Worm (Caenorhabditis elegans) whole organism, L2 larva: ENCODE data around the gene nit-1.

Experiments
- nhr-23 ChIP-seq: fragments of 150-350 bp; optimal IDR thresholded peaks from 2 replicates; lab custom pipeline; 2014; ENCODE audit warnings: missing biosample characterization, missing genetic modification reagents, missing genetic modification characterization
- nhr-237 ChIP-seq: fragments of 150-350 bp; optimal IDR thresholded peaks from 2 replicates; lab custom pipeline; 2014; ENCODE audit warnings: missing biosample characterization, missing genetic modification characterization
- unc-39 ChIP-seq: fragments of 150-350 bp; optimal IDR thresholded peaks from 2 replicates; lab custom pipeline; 2014; ENCODE audit warnings: missing biosample characterization, missing genetic modification characterization

ce11 chrIII:3955674-3956073, 33.7 kb downstream of the nit-1 start:
- TF ChIP-seq unc-39 (tag; lab: Kevin White, UChicago) (no peak), nhr-237 (tag; lab: Kevin White, UChicago) (no peak), nhr-23 (tag; lab: Kevin White, UChicago) (no peak)
